Comparison of ENCODE assay signal across 1 fruit fly cellular context in the genomic region with DNA sequence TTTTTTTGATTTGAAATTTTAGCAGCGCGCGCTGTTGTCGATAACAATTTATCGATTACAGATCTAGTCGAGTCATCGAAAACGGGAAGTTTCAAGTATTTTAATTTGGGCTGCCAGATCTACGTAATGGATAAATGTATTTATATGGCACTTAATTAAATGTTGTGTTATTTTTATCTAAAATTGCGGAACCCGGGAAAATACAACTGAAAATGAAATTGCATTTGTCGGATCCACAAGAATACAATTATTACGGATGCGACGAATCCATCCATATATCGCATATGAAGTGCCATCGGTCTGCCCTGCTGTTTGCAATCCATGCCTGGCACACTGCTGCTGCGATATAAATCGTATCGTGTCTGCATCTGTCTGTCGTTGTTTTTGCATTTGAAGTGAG.
A peak's percentile ranks its signal among the peaks of the same experiment; 100 is the strongest.
TF ChIP-seq lines count a peak whose summit lies in the region.

A gene (plus strand): TSS at position 108 of the 400 bp plus-strand sequence.

TF ChIP-seq in whole organism, embryonic, 481 proteins besides CTCF, POLR2A, EP300 and RAD21 (continued from another document and continues in another):
- peak; percentile 70 for TF ChIP-seq CG15696 (tag; optimal IDR thresholded peaks at IDR 0.05; lab: Kevin White, UChicago)
- TF ChIP-seq CG30431 (GFP tag; optimal IDR thresholded peaks at IDR 0.05; lab: Kevin White, UChicago) = no peak
- TF ChIP-seq Nf-YB (GFP tag; optimal IDR thresholded peaks at IDR 0.05; lab: Kevin White, UChicago) = no peak
- peak; percentile 58 for TF ChIP-seq sisA (GFP tag; IDR thresholded peaks at IDR 0.05; lab: Robert Waterston, UW)
- peak; percentile 83 for TF ChIP-seq Doc3 (GFP tag; IDR thresholded peaks at IDR 0.05; lab: Robert Waterston, UW; ENCODE audit: partially characterized antibody)
- TF ChIP-seq CG18476 (GFP tag; optimal IDR thresholded peaks at IDR 0.05; lab: Kevin White, UChicago) = peak; percentile 23
- peak; percentile 81 for TF ChIP-seq CG13424 (tag; optimal IDR thresholded peaks at IDR 0.05; lab: Kevin White, UChicago)
- no peak for TF ChIP-seq twi (tag; optimal IDR thresholded peaks at IDR 0.05; lab: Kevin White, UChicago)
- peak; percentile 12 for TF ChIP-seq D19A (tag; optimal IDR thresholded peaks at IDR 0.05; lab: Kevin White, UChicago)
- peak; percentile 6 for TF ChIP-seq Bteb2 (GFP tag; optimal IDR thresholded peaks at IDR 0.05; lab: Kevin White, UChicago)
- TF ChIP-seq Dad (GFP tag; optimal IDR thresholded peaks at IDR 0.05; lab: Kevin White, UChicago) = peak; percentile 39
- TF ChIP-seq B-H1 (GFP tag; IDR thresholded peaks at IDR 0.05; lab: Robert Waterston, UW) = no peak
- peak; percentile 27 for TF ChIP-seq vfl (GFP tag; optimal IDR thresholded peaks at IDR 0.05; lab: Kevin White, UChicago)
- TF ChIP-seq CG2875 (GFP tag; optimal IDR thresholded peaks at IDR 0.05; lab: Kevin White, UChicago) = no peak
- peak; percentile 54 for TF ChIP-seq Hsf (GFP tag; optimal IDR thresholded peaks at IDR 0.05; lab: Kevin White, UChicago)
- TF ChIP-seq btn (GFP tag; optimal IDR thresholded peaks at IDR 0.05; lab: Kevin White, UChicago) = no peak
- TF ChIP-seq hb (GFP tag; IDR thresholded peaks at IDR 0.05; lab: Robert Waterston, UW; ENCODE audit: partially characterized antibody) = peak; percentile 67; the same call in 1 of the 3 replicates
- TF ChIP-seq CG12104 (GFP tag; optimal IDR thresholded peaks at IDR 0.05; lab: Kevin White, UChicago) = no peak
- TF ChIP-seq CG18619 (GFP tag; optimal IDR thresholded peaks at IDR 0.05; lab: Kevin White, UChicago) = no peak
- peak; percentile 57 for TF ChIP-seq Fer1 (GFP tag; optimal IDR thresholded peaks at IDR 0.05; lab: Kevin White, UChicago)
- TF ChIP-seq CG6272 (GFP tag; IDR thresholded peaks at IDR 0.05; lab: Robert Waterston, UW) = peak; percentile 61
- TF ChIP-seq Nf-YA (GFP tag; IDR thresholded peaks at IDR 0.05; lab: Robert Waterston, UW) = no peak
- TF ChIP-seq Ssrp (tag; optimal IDR thresholded peaks at IDR 0.05; lab: Kevin White, UChicago) = peak; percentile 48
- peak; percentile 2 for TF ChIP-seq Atf-2 (GFP tag; optimal IDR thresholded peaks at IDR 0.05; lab: Kevin White, UChicago)
- no peak for TF ChIP-seq CG10431 (GFP tag; optimal IDR thresholded peaks at IDR 0.05; lab: Kevin White, UChicago)
- no peak for TF ChIP-seq Poxn (GFP tag; IDR thresholded peaks at IDR 0.05; lab: Robert Waterston, UW)
- peak; percentile 61 for TF ChIP-seq Myb (GFP tag; optimal IDR thresholded peaks at IDR 0.05; lab: Kevin White, UChicago)
- TF ChIP-seq Max (GFP tag; optimal IDR thresholded peaks at IDR 0.05; lab: Kevin White, UChicago) = peak; percentile 37
- TF ChIP-seq tup (GFP tag; optimal IDR thresholded peaks at IDR 0.05; lab: Kevin White, UChicago) = no peak
- peak; percentile 21 for TF ChIP-seq CG16815 (GFP tag; optimal IDR thresholded peaks at IDR 0.05; lab: Kevin White, UChicago)
- TF ChIP-seq CG32772 (GFP tag; IDR thresholded peaks at IDR 0.05; lab: Robert Waterston, UW) = peak; percentile 43; the same call in 1 of the 2 replicates
- no peak for TF ChIP-seq br (optimal IDR thresholded peaks at IDR 0.05; lab: Kevin White, UChicago)
- TF ChIP-seq CkIIα-i1 (GFP tag; IDR thresholded peaks at IDR 0.05; lab: Robert Waterston, UW) = no peak
- peak; percentile 43 for TF ChIP-seq CG8924 (tag; optimal IDR thresholded peaks at IDR 0.05; lab: Kevin White, UChicago)
- no peak for TF ChIP-seq CG2678 (tag; optimal IDR thresholded peaks at IDR 0.05; lab: Kevin White, UChicago)
- no peak for TF ChIP-seq Ravus (GFP tag; IDR thresholded peaks at IDR 0.05; lab: Robert Waterston, UW)
- peak; percentile 36; the same call in 1 of the 3 replicates for TF ChIP-seq CG7357 (GFP tag; IDR thresholded peaks at IDR 0.05; lab: Robert Waterston, UW)
- no peak for TF ChIP-seq cwo (GFP tag; optimal IDR thresholded peaks at IDR 0.05; lab: Kevin White, UChicago)
- no peak for TF ChIP-seq CG12744 (GFP tag; optimal IDR thresholded peaks at IDR 0.05; lab: Kevin White, UChicago)
- no peak for TF ChIP-seq tio (GFP tag; optimal IDR thresholded peaks at IDR 0.05; lab: Kevin White, UChicago)
- peak; percentile 61 for TF ChIP-seq HmgZ (tag; optimal IDR thresholded peaks at IDR 0.05; lab: Kevin White, UChicago)
- TF ChIP-seq CG13894 (tag; optimal IDR thresholded peaks at IDR 0.05; lab: Kevin White, UChicago) = peak; percentile 29
- TF ChIP-seq ttk (GFP tag; IDR thresholded peaks at IDR 0.05; lab: Robert Waterston, UW) = no peak
- no peak for TF ChIP-seq CG18011 (GFP tag; optimal IDR thresholded peaks at IDR 0.05; lab: Kevin White, UChicago)
- TF ChIP-seq oc (tag; optimal IDR thresholded peaks at IDR 0.05; lab: Kevin White, UChicago) = no peak
- no peak for TF ChIP-seq CG18599 (GFP tag; optimal IDR thresholded peaks at IDR 0.05; lab: Kevin White, UChicago)
- peak; percentile 40 for TF ChIP-seq ind (GFP tag; optimal IDR thresholded peaks at IDR 0.05; lab: Kevin White, UChicago)
- TF ChIP-seq CG4328 (GFP tag; optimal IDR thresholded peaks at IDR 0.05; lab: Kevin White, UChicago) = no peak
- TF ChIP-seq mirr (GFP tag; optimal IDR thresholded peaks at IDR 0.05; lab: Kevin White, UChicago) = no peak
- no peak for TF ChIP-seq Sry-β (GFP tag; optimal IDR thresholded peaks at IDR 0.05; lab: Kevin White, UChicago)
- TF ChIP-seq CG15011 (GFP tag; optimal IDR thresholded peaks at IDR 0.05; lab: Kevin White, UChicago) = no peak
- peak; percentile 61; the same call in 2 of the 3 replicates for TF ChIP-seq ci (GFP tag; IDR thresholded peaks at IDR 0.05; lab: Robert Waterston, UW)
- TF ChIP-seq CG3407 (GFP tag; optimal IDR thresholded peaks at IDR 0.05; lab: Kevin White, UChicago) = no peak
- peak; percentile 83 for TF ChIP-seq CG2116 (GFP tag; optimal IDR thresholded peaks at IDR 0.05; lab: Kevin White, UChicago)
- TF ChIP-seq Awh (GFP tag; IDR thresholded peaks at IDR 0.05; lab: Robert Waterston, UW) = no peak
- TF ChIP-seq chn (GFP tag; optimal IDR thresholded peaks at IDR 0.05; lab: Kevin White, UChicago) = peak; percentile 23
- TF ChIP-seq nerfin-2 (GFP tag; IDR thresholded peaks at IDR 0.05; lab: Robert Waterston, UW; ENCODE audit: partially characterized antibody) = peak; percentile 74
- TF ChIP-seq salm (tag; optimal IDR thresholded peaks at IDR 0.05; lab: Kevin White, UChicago) = no peak
- TF ChIP-seq CG4707 (GFP tag; optimal IDR thresholded peaks at IDR 0.05; lab: Kevin White, UChicago) = no peak
- peak; percentile 51 for TF ChIP-seq nerfin-1 (tag; optimal IDR thresholded peaks at IDR 0.05; lab: Kevin White, UChicago)
- peak; percentile 84 for TF ChIP-seq Bgb (GFP tag; IDR thresholded peaks at IDR 0.05; lab: Robert Waterston, UW; ENCODE audit: partially characterized antibody)
- TF ChIP-seq CG14441 (GFP tag; IDR thresholded peaks at IDR 0.05; lab: Robert Waterston, UW) = peak; percentile 34; the same call in 1 of the 2 replicates
- TF ChIP-seq unpg (GFP tag; optimal IDR thresholded peaks at IDR 0.05; lab: Kevin White, UChicago) = peak; percentile 58
- TF ChIP-seq hkb (optimal IDR thresholded peaks at IDR 0.05; lab: Kevin White, UChicago) = no peak
- TF ChIP-seq hkb (GFP tag; IDR thresholded peaks at IDR 0.05; lab: Robert Waterston, UW) = no peak
- TF ChIP-seq ase (GFP tag; IDR thresholded peaks at IDR 0.05; lab: Robert Waterston, UW) = no peak
- peak; percentile 42 for TF ChIP-seq Hr3 (GFP tag; optimal IDR thresholded peaks at IDR 0.05; lab: Kevin White, UChicago)
- peak; percentile 85 for TF ChIP-seq BEAF-32 (GFP tag; optimal IDR thresholded peaks at IDR 0.05; lab: Kevin White, UChicago)
- TF ChIP-seq pros (GFP tag; optimal IDR thresholded peaks at IDR 0.05; lab: Kevin White, UChicago) = no peak
- TF ChIP-seq gcm (GFP tag; optimal IDR thresholded peaks at IDR 0.05; lab: Kevin White, UChicago) = no peak
- TF ChIP-seq bowl (GFP tag; IDR thresholded peaks at IDR 0.05; lab: Robert Waterston, UW) = no peak
- TF ChIP-seq odd (GFP tag; optimal IDR thresholded peaks at IDR 0.05; lab: Kevin White, UChicago) = no peak
- TF ChIP-seq dmrt11E (tag; optimal IDR thresholded peaks at IDR 0.05; lab: Kevin White, UChicago) = peak; percentile 60
- TF ChIP-seq gem (tag; optimal IDR thresholded peaks at IDR 0.05; lab: Kevin White, UChicago) = peak; percentile 76
- peak; percentile 49; the same call in 1 of the 3 replicates for TF ChIP-seq CG34422 (GFP tag; IDR thresholded peaks at IDR 0.05; lab: Robert Waterston, UW)
- TF ChIP-seq Hmr (GFP tag; optimal IDR thresholded peaks at IDR 0.05; lab: Kevin White, UChicago) = peak; percentile 57
- TF ChIP-seq CG10366 (GFP tag; IDR thresholded peaks at IDR 0.05; lab: Robert Waterston, UW) = peak; percentile 52
- TF ChIP-seq Xrp1 (GFP tag; IDR thresholded peaks at IDR 0.05; lab: Robert Waterston, UW) = peak; percentile 56; the same call in 1 of the 2 replicates
- peak; percentile 47 for TF ChIP-seq CG10147 (GFP tag; optimal IDR thresholded peaks at IDR 0.05; lab: Kevin White, UChicago)
- TF ChIP-seq her (GFP tag; optimal IDR thresholded peaks at IDR 0.05; lab: Kevin White, UChicago) = peak; percentile 20
- no peak for TF ChIP-seq lov (optimal IDR thresholded peaks at IDR 0.05; lab: Kevin White, UChicago)
- TF ChIP-seq lov (GFP tag; IDR thresholded peaks at IDR 0.05; lab: Robert Waterston, UW) = no peak
- no peak for TF ChIP-seq CG6175 (GFP tag; IDR thresholded peaks at IDR 0.05; lab: Robert Waterston, UW)
- TF ChIP-seq HHEX (GFP tag; optimal IDR thresholded peaks at IDR 0.05; lab: Kevin White, UChicago) = no peak
- TF ChIP-seq CG11696 (GFP tag; IDR thresholded peaks at IDR 0.05; lab: Robert Waterston, UW) = no peak
- no peak for TF ChIP-seq Lpt (GFP tag; optimal IDR thresholded peaks at IDR 0.05; lab: Kevin White, UChicago)
- peak; percentile 50; the same call in 2 of the 3 replicates for TF ChIP-seq dysf (GFP tag; IDR thresholded peaks at IDR 0.05; lab: Robert Waterston, UW)
- TF ChIP-seq CG2889 (GFP tag; IDR thresholded peaks at IDR 0.05; lab: Robert Waterston, UW) = 0 out of 3 replicates have a peak, but pooled peaks have one; percentile 39
- TF ChIP-seq klu (GFP tag; IDR thresholded peaks at IDR 0.05; lab: Robert Waterston, UW) = no peak
- TF ChIP-seq hth (optimal IDR thresholded peaks at IDR 0.05; lab: Kevin White, UChicago) = no peak
- TF ChIP-seq CG17568 (GFP tag; optimal IDR thresholded peaks at IDR 0.05; lab: Kevin White, UChicago) = no peak
- TF ChIP-seq CG18262 (tag; optimal IDR thresholded peaks at IDR 0.05; lab: Kevin White, UChicago) = no peak
- TF ChIP-seq CG8388 (GFP tag; optimal IDR thresholded peaks at IDR 0.05; lab: Kevin White, UChicago) = no peak
- no peak for TF ChIP-seq Drgx (GFP tag; IDR thresholded peaks at IDR 0.05; lab: Robert Waterston, UW)
- TF ChIP-seq lilli (GFP tag; optimal IDR thresholded peaks at IDR 0.05; lab: Kevin White, UChicago) = peak; percentile 67
- no peak for TF ChIP-seq prd (optimal IDR thresholded peaks at IDR 0.05; lab: Kevin White, UChicago)
- peak; percentile 71 for TF ChIP-seq prd (GFP tag; IDR thresholded peaks at IDR 0.05; lab: Robert Waterston, UW)
- no peak for TF ChIP-seq CG33557 (GFP tag; optimal IDR thresholded peaks at IDR 0.05; lab: Kevin White, UChicago)
- peak; percentile 5 for TF ChIP-seq eyg (GFP tag; optimal IDR thresholded peaks at IDR 0.05; lab: Kevin White, UChicago)
- TF ChIP-seq CG10267 (tag; optimal IDR thresholded peaks at IDR 0.05; lab: Kevin White, UChicago) = peak; percentile 51
- no peak for TF ChIP-seq Kr (GFP tag; optimal IDR thresholded peaks at IDR 0.05; lab: Kevin White, UChicago)
- TF ChIP-seq CG17361 (GFP tag; IDR thresholded peaks at IDR 0.05; lab: Robert Waterston, UW) = peak; percentile 45; the same call in 2 of the 3 replicates
- TF ChIP-seq slbo (GFP tag; IDR thresholded peaks at IDR 0.05; lab: Robert Waterston, UW) = peak; percentile 73
- peak; percentile 26 for TF ChIP-seq CG17829 (tag; optimal IDR thresholded peaks at IDR 0.05; lab: Kevin White, UChicago)
- TF ChIP-seq pan (optimal IDR thresholded peaks at IDR 0.05; lab: Kevin White, UChicago) = no peak
- TF ChIP-seq pan (GFP tag; optimal IDR thresholded peaks at IDR 0.05 in 1 of 2, IDR thresholded peaks at IDR 0.05 in 1 of 2) = peak in 1 of 2 experiments; percentile 29
- TF ChIP-seq CG1647 (GFP tag; optimal IDR thresholded peaks at IDR 0.05; lab: Kevin White, UChicago) = peak; percentile 46
- TF ChIP-seq ap (GFP tag; IDR thresholded peaks at IDR 0.05; lab: Robert Waterston, UW) = no peak
- TF ChIP-seq psq (GFP tag; optimal IDR thresholded peaks at IDR 0.05; lab: Kevin White, UChicago) = no peak
- no peak for TF ChIP-seq CG17612 (GFP tag; IDR thresholded peaks at IDR 0.05; lab: Robert Waterston, UW)
- TF ChIP-seq CG9797 (GFP tag; optimal IDR thresholded peaks at IDR 0.05; lab: Kevin White, UChicago) = peak; percentile 38
- no peak for TF ChIP-seq lab (GFP tag; optimal IDR thresholded peaks at IDR 0.05; lab: Kevin White, UChicago)
- TF ChIP-seq tin (GFP tag; optimal IDR thresholded peaks at IDR 0.05; lab: Kevin White, UChicago) = peak; percentile 44
- peak; percentile 37; the same call in 2 of the 3 replicates for TF ChIP-seq tgo (GFP tag; IDR thresholded peaks at IDR 0.05; lab: Robert Waterston, UW)
- peak; percentile 34 for TF ChIP-seq Abd-B (GFP tag; optimal IDR thresholded peaks at IDR 0.05; lab: Kevin White, UChicago)
- TF ChIP-seq CG7928 (GFP tag; optimal IDR thresholded peaks at IDR 0.05; lab: Kevin White, UChicago) = peak; percentile 76
- peak; percentile 34 for TF ChIP-seq fd96Cb (tag; optimal IDR thresholded peaks at IDR 0.05; lab: Kevin White, UChicago)
- TF ChIP-seq D (optimal IDR thresholded peaks at IDR 0.05; lab: Kevin White, UChicago) = no peak
- TF ChIP-seq D (GFP tag; optimal IDR thresholded peaks at IDR 0.05; lab: Kevin White, UChicago) = no peak
- TF ChIP-seq Xbp1 (GFP tag; optimal IDR thresholded peaks at IDR 0.05; lab: Kevin White, UChicago) = peak; percentile 67
- TF ChIP-seq CG14965 (GFP tag; optimal IDR thresholded peaks at IDR 0.05; lab: Kevin White, UChicago; ENCODE audit: borderline replicate concordance) = no peak
- TF ChIP-seq Dfd (GFP tag; optimal IDR thresholded peaks at IDR 0.05; lab: Kevin White, UChicago) = no peak
- no peak for TF ChIP-seq CG17912 (GFP tag; optimal IDR thresholded peaks at IDR 0.05; lab: Kevin White, UChicago)
- TF ChIP-seq Mes4 (GFP tag; optimal IDR thresholded peaks at IDR 0.05; lab: Kevin White, UChicago) = peak; percentile 9
- peak; percentile 34 for TF ChIP-seq CG1602 (GFP tag; optimal IDR thresholded peaks at IDR 0.05; lab: Kevin White, UChicago)
- TF ChIP-seq Opbp (GFP tag; IDR thresholded peaks at IDR 0.05; lab: Robert Waterston, UW; ENCODE audit: partially characterized antibody) = peak; percentile 60; the same call in 2 of the 3 replicates
- peak; percentile 51 for TF ChIP-seq Aef1 (GFP tag; IDR thresholded peaks at IDR 0.05; lab: Robert Waterston, UW)
- peak; percentile 27 for TF ChIP-seq Nf-YC (tag; optimal IDR thresholded peaks at IDR 0.05; lab: Kevin White, UChicago)
